Fruit fly (Drosophila melanogaster) whole organism, embryonic: Measurements from ENCODE around the gene kz.
A peak's percentile ranks its signal among the peaks of the same experiment; 100 is the strongest.

Experiments
- Asciz ChIP-seq: fragments of 200-800 bp; sonication (Bioruptor generic); optimal IDR thresholded peaks from 2 replicates; lab custom pipeline; 2017; ENCODE audit warnings: missing biosample characterization, mild to moderate bottlenecking, missing genetic modification characterization, missing genetic modification reagents
- Bgb ChIP-seq: fragments of 200-800 bp; sonication (Bioruptor generic); IDR thresholded peaks from 2 replicates; pipeline ENCODE4 v1.3.6; 2022; ENCODE audit warnings: missing biosample characterization, missing genetic modification characterization; ENCODE audit not compliant: partially characterized antibody
- Blimp-1 ChIP-seq: fragments of 200-800 bp; sonication (Bioruptor generic); optimal IDR thresholded peaks from 3 replicates; lab custom pipeline; 2018; ENCODE audit warnings: missing biosample characterization, missing genetic modification characterization, mild to moderate bottlenecking, moderate library complexity, missing genetic modification reagents
- CG10565 ChIP-seq: fragments of 200-800 bp; sonication (Bioruptor generic); optimal IDR thresholded peaks from 3 replicates; lab custom pipeline; 2016; ENCODE audit warnings: missing biosample characterization, mild to moderate bottlenecking, missing genetic modification characterization
- CG11504 ChIP-seq: fragments of 200-800 bp; sonication (Bioruptor generic); optimal IDR thresholded peaks from 3 replicates; lab custom pipeline; 2019; ENCODE audit warnings: missing biosample characterization, mild to moderate bottlenecking, missing genetic modification characterization, moderate library complexity
- CG12219 ChIP-seq: fragments of 200-800 bp; sonication (Bioruptor generic); optimal IDR thresholded peaks from 3 replicates; lab custom pipeline; 2018; ENCODE audit warnings: missing biosample characterization, mild to moderate bottlenecking, missing genetic modification characterization
- CG12769 ChIP-seq: fragments of 200-800 bp; sonication (Bioruptor generic); optimal IDR thresholded peaks from 2 replicates; lab custom pipeline; 2019; ENCODE audit warnings: missing biosample characterization, mild to moderate bottlenecking, missing genetic modification characterization, moderate library complexity
- CG15479 ChIP-seq: fragments of 200-800 bp; sonication (Bioruptor generic); optimal IDR thresholded peaks from 3 replicates; lab custom pipeline; 2019; ENCODE audit warnings: missing biosample characterization, mild to moderate bottlenecking, missing genetic modification characterization, moderate library complexity
- CG18599 ChIP-seq: fragments of 200-800 bp; sonication (Bioruptor generic); optimal IDR thresholded peaks from 3 replicates; lab custom pipeline; 2017; ENCODE audit warnings: missing biosample characterization, missing genetic modification characterization, mild to moderate bottlenecking, moderate library complexity, missing genetic modification reagents
- CG31388 ChIP-seq: fragments of 200-800 bp; sonication (Bioruptor generic); optimal IDR thresholded peaks from 2 replicates; lab custom pipeline; 2016; ENCODE audit warnings: missing biosample characterization, missing genetic modification characterization
- CG31441 ChIP-seq: fragments of 200-800 bp; sonication (Bioruptor generic); IDR thresholded peaks from 2 replicates; pipeline ENCODE4 v1.3.6; 2022; ENCODE audit warnings: missing biosample characterization, missing genetic modification characterization
- CG34224 ChIP-seq: fragments of 200-800 bp; sonication (Bioruptor generic); IDR thresholded peaks from 3 replicates; pipeline ENCODE4 v1.3.6; 2022; ENCODE audit warnings: missing biosample characterization, missing genetic modification characterization; ENCODE audit not compliant: partially characterized antibody
- CG6254 ChIP-seq: fragments of 200-800 bp; sonication (Bioruptor generic); optimal IDR thresholded peaks from 3 replicates; lab custom pipeline; 2017; ENCODE audit warnings: mild to moderate bottlenecking, missing biosample characterization, missing genetic modification reagents, missing genetic modification characterization
- CG9797 ChIP-seq: fragments of 200-800 bp; sonication (Bioruptor generic); optimal IDR thresholded peaks from 3 replicates; lab custom pipeline; 2018; ENCODE audit warnings: missing biosample characterization, mild to moderate bottlenecking, missing genetic modification characterization
- Dip3 ChIP-seq: fragments of 200-800 bp; sonication (Bioruptor generic); optimal IDR thresholded peaks from 3 replicates; lab custom pipeline; 2016; ENCODE audit warnings: missing biosample characterization, missing genetic modification characterization
- Fer2 ChIP-seq: fragments of 200-800 bp; sonication (Bioruptor generic); optimal IDR thresholded peaks from 2 replicates; lab custom pipeline; 2018; ENCODE audit warnings: missing biosample characterization, mild to moderate bottlenecking, missing genetic modification characterization, moderate library complexity
- Gsc ChIP-seq: fragments of 200-800 bp; sonication (Bioruptor generic); IDR thresholded peaks from 2 replicates; pipeline ENCODE4 v1.3.6; 2022; ENCODE audit warnings: missing biosample characterization, missing genetic modification characterization
- Hmr ChIP-seq: fragments of 200-800 bp; sonication (Bioruptor generic); optimal IDR thresholded peaks from 3 replicates; lab custom pipeline; 2017; ENCODE audit warnings: mild to moderate bottlenecking, missing biosample characterization, missing genetic modification reagents, missing genetic modification characterization
- Hr51 ChIP-seq, 2 experiments: fragments of 200-800 bp; sonication (Bioruptor generic); optimal IDR thresholded peaks; 2 replicates in 1 of 2; 3 replicates in 1 of 2; lab custom pipeline; 2016 to 2018; ENCODE audit warnings: missing biosample characterization in 2 of 2, missing genetic modification characterization in 2 of 2, mild to moderate bottlenecking in 1 of 2, moderate library complexity in 1 of 2
- Med ChIP-seq: fragments of 200-800 bp; sonication (Bioruptor generic); peaks from one replicate; lab custom pipeline; 2016; ENCODE audit warnings: missing biosample characterization, missing genetic modification characterization, mild to moderate bottlenecking, inconsistent platforms, moderate library complexity
- Meics ChIP-seq: fragments of 200-800 bp; sonication (Bioruptor generic); optimal IDR thresholded peaks from 2 replicates; lab custom pipeline; 2017; ENCODE audit warnings: missing biosample characterization, mild to moderate bottlenecking, missing genetic modification characterization
- Nf-YA ChIP-seq: fragments of 200-800 bp; sonication (Bioruptor generic); IDR thresholded peaks from 2 replicates; pipeline ENCODE4 v1.3.6; 2022; ENCODE audit warnings: missing biosample characterization, missing genetic modification characterization
- Side ChIP-seq: fragments of 200-800 bp; sonication (Bioruptor generic); optimal IDR thresholded peaks from 2 replicates; lab custom pipeline; 2016; ENCODE audit warnings: missing biosample characterization, missing genetic modification characterization
- Sox100B ChIP-seq: fragments of 200-800 bp; sonication (Bioruptor generic); optimal IDR thresholded peaks from 3 replicates; lab custom pipeline; 2018; ENCODE audit warnings: missing biosample characterization, mild to moderate bottlenecking, missing genetic modification characterization
- Spps ChIP-seq: fragments of 200-800 bp; sonication (Bioruptor generic); optimal IDR thresholded peaks from 2 replicates; lab custom pipeline; 2018; ENCODE audit warnings: missing biosample characterization, mild to moderate bottlenecking, missing genetic modification characterization
- Sry-β ChIP-seq: fragments of 200-800 bp; sonication (Bioruptor generic); optimal IDR thresholded peaks from 2 replicates; lab custom pipeline; 2018; ENCODE audit warnings: missing biosample characterization, mild to moderate bottlenecking, missing genetic modification characterization, moderate library complexity
- ara ChIP-seq: fragments of 200-800 bp; sonication (Bioruptor generic); IDR thresholded peaks from 2 replicates; pipeline ENCODE4 v1.3.6; 2022; ENCODE audit warnings: missing biosample characterization, missing genetic modification characterization
- bcd ChIP-seq: fragments of 200-800 bp; sonication (Bioruptor generic); optimal IDR thresholded peaks from 2 replicates; lab custom pipeline; 2017; ENCODE audit warnings: missing biosample characterization, mild to moderate bottlenecking, missing genetic modification characterization
- bsh ChIP-seq, 2 experiments: fragments of 200-800 bp; sonication (Bioruptor generic); optimal IDR thresholded peaks; 2 replicates each; lab custom pipeline; 2017 to 2018; ENCODE audit warnings: mild to moderate bottlenecking in 2 of 2, missing biosample characterization in 2 of 2, missing genetic modification characterization in 2 of 2, moderate library complexity in 1 of 2
- cas ChIP-seq: fragments of 200-800 bp; sonication (Bioruptor generic); IDR thresholded peaks from 2 replicates; pipeline ENCODE4 v1.3.6; 2022; ENCODE audit warnings: missing biosample characterization, missing genetic modification characterization
- chif ChIP-seq, 2 experiments: fragments of 200-800 bp; sonication (Bioruptor generic); optimal IDR thresholded peaks; 3 replicates each; lab custom pipeline; 2016; ENCODE audit warnings: missing biosample characterization in 2 of 2, missing genetic modification characterization in 2 of 2
- fd102C ChIP-seq: fragments of 200-800 bp; sonication (Bioruptor generic); optimal IDR thresholded peaks from 2 replicates; lab custom pipeline; 2018; ENCODE audit warnings: missing biosample characterization, mild to moderate bottlenecking, missing genetic modification characterization, moderate library complexity
- fu2 ChIP-seq: fragments of 200-800 bp; sonication (Bioruptor generic); optimal IDR thresholded peaks from 2 replicates; lab custom pipeline; 2016; ENCODE audit warnings: missing biosample characterization, missing genetic modification characterization
- jumu ChIP-seq: fragments of 200-800 bp; sonication (Bioruptor generic); optimal IDR thresholded peaks from 3 replicates; lab custom pipeline; 2016; ENCODE audit warnings: missing biosample characterization, missing genetic modification characterization
- kay ChIP-seq: fragments of 200-800 bp; sonication (Bioruptor generic); optimal IDR thresholded peaks from 2 replicates; lab custom pipeline; 2016; ENCODE audit warnings: missing biosample characterization, missing genetic modification characterization
- ken ChIP-seq: fragments of 200-800 bp; sonication (Bioruptor generic); IDR thresholded peaks from 3 replicates; pipeline ENCODE4 v1.3.6; 2022; ENCODE audit warnings: missing biosample characterization, missing genetic modification characterization
- lilli ChIP-seq: fragments of 200-800 bp; sonication (Bioruptor generic); optimal IDR thresholded peaks from 3 replicates; lab custom pipeline; 2016; ENCODE audit warnings: missing biosample characterization, missing genetic modification characterization
- sc ChIP-seq, 3 experiments: fragments of >200 bp in 2 of 3; fragments of 200-800 bp in 1 of 3; sonication (Bioruptor generic) in 1 of 3; optimal IDR thresholded peaks; 2 replicates in 2 of 3; 3 replicates in 1 of 3; lab custom pipeline; 2017; ENCODE audit warnings: mild to moderate bottlenecking in 1 of 3, missing biosample characterization in 1 of 3, missing genetic modification characterization in 1 of 3, missing genetic modification reagents in 1 of 3
- sens-2 ChIP-seq: fragments of 200-800 bp; sonication (Bioruptor generic); IDR thresholded peaks from 2 replicates; pipeline ENCODE4 v1.3.6; 2022; ENCODE audit warnings: missing biosample characterization, missing genetic modification characterization
- slbo ChIP-seq: fragments of 200-800 bp; sonication (Bioruptor generic); IDR thresholded peaks from 2 replicates; pipeline ENCODE4 v1.3.6; 2022; ENCODE audit warnings: missing biosample characterization, missing genetic modification characterization
- slou ChIP-seq: fragments of 200-800 bp; sonication (Bioruptor generic); optimal IDR thresholded peaks from 3 replicates; lab custom pipeline; 2016; ENCODE audit warnings: missing biosample characterization, missing genetic modification characterization
- sob ChIP-seq: fragments of 200-800 bp; sonication (Bioruptor generic); IDR thresholded peaks from 2 replicates; pipeline ENCODE4 v1.3.6; 2022; ENCODE audit warnings: missing biosample characterization, missing genetic modification characterization
- tgo ChIP-seq: fragments of 200-800 bp; sonication (Bioruptor generic); IDR thresholded peaks from 3 replicates; pipeline ENCODE4 v1.3.6; 2022; ENCODE audit warnings: missing biosample characterization, missing genetic modification characterization
- vvl ChIP-seq: fragments of 200-800 bp; sonication (Bioruptor generic); IDR thresholded peaks from 2 replicates; pipeline ENCODE4 v1.3.6; 2022; ENCODE audit warnings: missing biosample characterization, missing genetic modification characterization
- wdn ChIP-seq: fragments of 200-800 bp; sonication (Bioruptor generic); IDR thresholded peaks from 2 replicates; pipeline ENCODE4 v1.3.6; 2022; ENCODE audit warnings: missing biosample characterization, missing genetic modification characterization
- yki ChIP-seq: fragments of >200 bp; optimal IDR thresholded peaks from 3 replicates; lab custom pipeline; 2018
- z ChIP-seq: fragments of 200-800 bp; sonication (Bioruptor generic); IDR thresholded peaks from 3 replicates; pipeline ENCODE4 v1.3.6; 2022; ENCODE audit warnings: missing biosample characterization, missing genetic modification characterization

The kz gene

DNA sequence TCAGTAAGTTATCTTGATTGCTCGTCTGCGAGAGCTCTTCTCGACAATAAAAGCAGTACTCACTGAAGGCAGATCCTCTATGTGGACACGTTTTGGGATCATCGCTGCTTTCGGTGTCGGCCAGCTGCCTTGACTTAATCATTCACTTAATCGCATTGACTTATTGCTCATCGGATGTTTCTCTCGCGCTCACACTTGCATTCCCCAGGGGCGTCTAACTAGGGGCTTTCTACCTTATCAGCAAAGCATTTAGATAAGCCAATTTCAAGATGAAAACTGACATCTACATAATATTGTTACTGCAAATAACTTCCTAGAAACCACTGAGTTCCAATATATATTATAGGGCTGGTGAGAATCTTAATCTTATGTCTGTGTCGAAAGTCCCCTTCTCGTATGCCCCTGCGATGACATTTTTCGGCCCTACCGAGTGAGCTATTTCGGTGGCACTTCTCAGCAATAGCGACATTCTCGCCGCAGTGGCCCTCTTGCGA lies 29.5 kb downstream of the kz start:
- TF ChIP-seq fu2 (GFP tag; lab: Kevin White, UChicago) (no peak), CG11504 (peak; percentile 6), chif (GFP tag; optimal IDR thresholded peaks at IDR 0.05; lab: Kevin White, UChicago) (no peak), Sox100B (GFP tag; lab: Kevin White, UChicago) (no peak), Fer2 (tag; lab: Kevin White, UChicago) (no peak), Blimp-1 (GFP tag; lab: Kevin White, UChicago) (peak; percentile 14), Hmr (no peak), Med (GFP tag; lab: Kevin White, UChicago) (peak; percentile 25), CG9797 (GFP tag; lab: Kevin White, UChicago) (no peak)
- TF ChIP-seq, all 482 proteins: peak for 3

dm6 chrX:2208641-2209241 lies 33.1 kb downstream of the kz start:
- TF ChIP-seq vvl (GFP tag; lab: Robert Waterston, UW) (0 out of 2 replicates have a peak, but pooled peaks have one; percentile 25), CG34224 (GFP tag; lab: Robert Waterston, UW) (no peak), bsh (GFP tag; optimal IDR thresholded peaks at IDR 0.05; lab: Kevin White, UChicago) (peak in 1 of 2 experiments; percentile 2), Asciz (GFP tag; lab: Kevin White, UChicago) (no peak), z (no peak), Nf-YA (no peak), lilli (GFP tag; lab: Kevin White, UChicago) (peak; percentile 13), jumu (GFP tag; lab: Kevin White, UChicago) (no peak), tgo (GFP tag; lab: Robert Waterston, UW) (peak; percentile 19; the same call in 1 of the 3 replicates), Sry-β (GFP tag; lab: Kevin White, UChicago) (no peak), Bgb (GFP tag; lab: Robert Waterston, UW) (no peak), slou (GFP tag; lab: Kevin White, UChicago) (no peak), CG12219 (GFP tag; lab: Kevin White, UChicago) (no peak), slbo (GFP tag; lab: Robert Waterston, UW) (peak; percentile 42), CG31441 (GFP tag; lab: Robert Waterston, UW) (0 out of 2 replicates have a peak, but pooled peaks have one; percentile 9), CG18599 (GFP tag; lab: Kevin White, UChicago) (peak; percentile 22), fd102C (GFP tag; lab: Kevin White, UChicago) (no peak), wdn (GFP tag; lab: Robert Waterston, UW) (no peak), Meics (peak; percentile 27), CG12769 (peak; percentile 81), Fer2 (tag; lab: Kevin White, UChicago) (no peak), Spps (no peak), yki (lab: Kevin White, UChicago) (no peak), Side (no peak), CG31388 (GFP tag; lab: Kevin White, UChicago) (no peak), Dip3 (GFP tag; lab: Kevin White, UChicago) (no peak), CG6254 (no peak), ara (GFP tag; lab: Robert Waterston, UW) (peak; percentile 41; the same call in 1 of the 2 replicates), kay (no peak), ken (GFP tag; lab: Robert Waterston, UW) (no peak), Gsc (GFP tag; lab: Robert Waterston, UW) (no peak), sc (optimal IDR thresholded peaks at IDR 0.05; lab: Kevin White, UChicago) (no peak), sc (GFP tag; optimal IDR thresholded peaks at IDR 0.05; lab: Kevin White, UChicago) (no peak), sob (GFP tag; lab: Robert Waterston, UW) (no peak), CG10565 (no peak), fu2 (GFP tag; lab: Kevin White, UChicago) (no peak), Hr51 (GFP tag; optimal IDR thresholded peaks at IDR 0.05; lab: Kevin White, UChicago) (peak in 1 of 2 experiments; percentile 11), CG15479 (GFP tag; lab: Kevin White, UChicago) (no peak), sens-2 (no peak), bcd (GFP tag; lab: Kevin White, UChicago) (peak; percentile 13), cas (no peak)
